Fruit fly (Drosophila melanogaster) whole organism, embryonic: ENCODE measurements around the gene Obp99d.
A peak's percentile ranks its signal among the peaks of the same experiment; 100 is the strongest.

ENCODE experiments used
- Atf6 ChIP-seq: fragments of 200-800 bp; sonication (Bioruptor generic); IDR thresholded peaks from 2 replicates; pipeline ENCODE4 v1.3.6; 2022; ENCODE audit warnings: missing biosample characterization, missing genetic modification characterization
- Awh ChIP-seq: fragments of 200-800 bp; sonication (Bioruptor generic); IDR thresholded peaks from 2 replicates; pipeline ENCODE4, ENCODE4 v1.3.6; 2022; ENCODE audit warnings: missing biosample characterization, missing genetic modification characterization
- Bteb2 ChIP-seq: fragments of 200-800 bp; sonication (Bioruptor generic); optimal IDR thresholded peaks from 2 replicates; lab custom pipeline; 2016; ENCODE audit warnings: missing biosample characterization, missing genetic modification characterization
- CG10431 ChIP-seq: fragments of 200-800 bp; sonication (Bioruptor generic); optimal IDR thresholded peaks from 3 replicates; lab custom pipeline; 2018; ENCODE audit warnings: missing biosample characterization, mild to moderate bottlenecking, missing genetic modification characterization
- CG10654 ChIP-seq: fragments of 200-800 bp; sonication (Bioruptor generic); optimal IDR thresholded peaks from 2 replicates; lab custom pipeline; 2016; ENCODE audit warnings: missing biosample characterization, missing genetic modification characterization
- CG10979 ChIP-seq: fragments of 200-800 bp; sonication (Bioruptor generic); optimal IDR thresholded peaks from 2 replicates; lab custom pipeline; 2018; ENCODE audit warnings: missing biosample characterization, mild to moderate bottlenecking, missing genetic modification characterization, moderate library complexity
- CG11696 ChIP-seq: fragments of 200-800 bp; sonication (Bioruptor generic); IDR thresholded peaks from 2 replicates; pipeline ENCODE4 v1.3.6; 2022; ENCODE audit warnings: missing biosample characterization, missing genetic modification characterization
- CG12071 ChIP-seq: fragments of 200-800 bp; sonication (Bioruptor generic); optimal IDR thresholded peaks from 3 replicates; lab custom pipeline; 2018; ENCODE audit warnings: missing biosample characterization, mild to moderate bottlenecking, missing genetic modification characterization
- CG12744 ChIP-seq: fragments of 200-800 bp; sonication (Bioruptor generic); optimal IDR thresholded peaks from 2 replicates; lab custom pipeline; 2016; ENCODE audit warnings: missing biosample characterization, missing genetic modification characterization
- CG13894 ChIP-seq: fragments of 200-800 bp; sonication (Bioruptor generic); optimal IDR thresholded peaks from 3 replicates; lab custom pipeline; 2018; ENCODE audit warnings: missing biosample characterization, mild to moderate bottlenecking, missing genetic modification characterization, moderate library complexity
- CG14710 ChIP-seq: fragments of 200-800 bp; sonication (Bioruptor generic); optimal IDR thresholded peaks from 3 replicates; lab custom pipeline; 2019; ENCODE audit warnings: missing biosample characterization, mild to moderate bottlenecking, missing genetic modification characterization, moderate library complexity
- CG1647 ChIP-seq: fragments of 200-800 bp; sonication (Bioruptor generic); optimal IDR thresholded peaks from 3 replicates; lab custom pipeline; 2016; ENCODE audit warnings: missing biosample characterization, missing genetic modification characterization
- CG17385 ChIP-seq: fragments of 200-800 bp; sonication (Bioruptor generic); optimal IDR thresholded peaks from 3 replicates; lab custom pipeline; 2018; ENCODE audit warnings: missing biosample characterization, mild to moderate bottlenecking, missing genetic modification characterization
- CG1792 ChIP-seq: fragments of 200-800 bp; sonication (Bioruptor generic); optimal IDR thresholded peaks from 2 replicates; lab custom pipeline; 2016; ENCODE audit warnings: missing biosample characterization, missing genetic modification characterization
- CG18476 ChIP-seq: fragments of 200-800 bp; sonication (Bioruptor generic); optimal IDR thresholded peaks from 2 replicates; lab custom pipeline; 2016; ENCODE audit warnings: missing biosample characterization, mild to moderate bottlenecking, missing genetic modification characterization
- CG2129 ChIP-seq: fragments of 200-800 bp; sonication (Bioruptor generic); IDR thresholded peaks from 2 replicates; pipeline ENCODE4 v1.3.6; 2022; ENCODE audit warnings: missing biosample characterization, missing genetic modification characterization; ENCODE audit not compliant: partially characterized antibody
- CG31224 ChIP-seq: fragments of 200-800 bp; sonication (Bioruptor generic); IDR thresholded peaks from 2 replicates; pipeline ENCODE4 v1.3.6; 2022; ENCODE audit warnings: missing biosample characterization, missing genetic modification characterization
- CG32532 ChIP-seq: fragments of 200-800 bp; sonication (Bioruptor generic); IDR thresholded peaks from 2 replicates; pipeline ENCODE4 v1.3.6; 2022; ENCODE audit warnings: missing biosample characterization, missing genetic modification characterization
- CG32772 ChIP-seq: fragments of 200-800 bp; sonication (Bioruptor generic); IDR thresholded peaks from 2 replicates; pipeline ENCODE4 v1.3.6; 2022; ENCODE audit warnings: missing biosample characterization, missing genetic modification characterization
- CG3281 ChIP-seq: fragments of 200-800 bp; sonication (Bioruptor generic); optimal IDR thresholded peaks from 3 replicates; lab custom pipeline; 2017; ENCODE audit warnings: missing biosample characterization, mild to moderate bottlenecking, missing genetic modification characterization
- CG33557 ChIP-seq: fragments of 200-800 bp; sonication (Bioruptor generic); optimal IDR thresholded peaks from 2 replicates; lab custom pipeline; 2019; ENCODE audit warnings: missing biosample characterization, mild to moderate bottlenecking, missing genetic modification characterization, moderate library complexity
- CG4328 ChIP-seq: fragments of 200-800 bp; sonication (Bioruptor generic); optimal IDR thresholded peaks from 3 replicates; lab custom pipeline; 2017; ENCODE audit warnings: missing biosample characterization, missing genetic modification reagents, missing genetic modification characterization
- CG5245 ChIP-seq: fragments of 200-800 bp; sonication (Bioruptor generic); optimal IDR thresholded peaks from 3 replicates; lab custom pipeline; 2016; ENCODE audit warnings: missing biosample characterization, missing genetic modification characterization
- CG6689 ChIP-seq: fragments of 200-800 bp; sonication (Bioruptor generic); IDR thresholded peaks from 2 replicates; pipeline ENCODE4 v1.3.6; 2022; ENCODE audit warnings: missing biosample characterization, missing genetic modification characterization
- CG9727 ChIP-seq: fragments of 200-800 bp; sonication (Bioruptor generic); optimal IDR thresholded peaks from 3 replicates; lab custom pipeline; 2017; ENCODE audit warnings: missing biosample characterization, mild to moderate bottlenecking, missing genetic modification characterization
- CrebB ChIP-seq: fragments of 200-800 bp; sonication (Bioruptor generic); optimal IDR thresholded peaks from 3 replicates; lab custom pipeline; 2018; ENCODE audit warnings: missing biosample characterization, mild to moderate bottlenecking, missing genetic modification characterization
- D ChIP-seq, 2 experiments: fragments of 200-800 bp in 1 of 2; fragments of >200 bp in 1 of 2; sonication (Bioruptor generic) in 1 of 2; optimal IDR thresholded peaks; 2 replicates in 1 of 2; 3 replicates in 1 of 2; lab custom pipeline; 2017; ENCODE audit warnings: mild to moderate bottlenecking in 1 of 2, missing biosample characterization in 1 of 2, missing genetic modification characterization in 1 of 2, missing genetic modification reagents in 1 of 2
- Dref ChIP-seq: fragments of 200-800 bp; sonication (Bioruptor generic); IDR thresholded peaks from 2 replicates; pipeline ENCODE4 v1.3.6; 2022; ENCODE audit warnings: missing biosample characterization, missing genetic modification characterization
- Med ChIP-seq: fragments of 200-800 bp; sonication (Bioruptor generic); peaks from one replicate; lab custom pipeline; 2016; ENCODE audit warnings: missing biosample characterization, missing genetic modification characterization, mild to moderate bottlenecking, inconsistent platforms, moderate library complexity
- Nf-YA ChIP-seq: fragments of 200-800 bp; sonication (Bioruptor generic); IDR thresholded peaks from 2 replicates; pipeline ENCODE4 v1.3.6; 2022; ENCODE audit warnings: missing biosample characterization, missing genetic modification characterization
- Poxn ChIP-seq: fragments of 200-800 bp; sonication (Bioruptor generic); IDR thresholded peaks from 2 replicates; pipeline ENCODE4 v1.3.6; 2022; ENCODE audit warnings: missing biosample characterization, missing genetic modification characterization
- ara ChIP-seq: fragments of 200-800 bp; sonication (Bioruptor generic); IDR thresholded peaks from 2 replicates; pipeline ENCODE4 v1.3.6; 2022; ENCODE audit warnings: missing biosample characterization, missing genetic modification characterization
- br ChIP-seq: fragments of >200 bp; optimal IDR thresholded peaks from 2 replicates; lab custom pipeline; 2017
- crol ChIP-seq: fragments of 200-800 bp; sonication (Bioruptor generic); IDR thresholded peaks from 2 replicates; pipeline ENCODE4 v1.3.6; 2022; ENCODE audit warnings: missing biosample characterization, missing genetic modification characterization
- cwo ChIP-seq: fragments of 200-800 bp; sonication (Bioruptor generic); optimal IDR thresholded peaks from 3 replicates; lab custom pipeline; 2017; ENCODE audit warnings: missing biosample characterization, missing genetic modification characterization, mild to moderate bottlenecking, moderate library complexity, missing genetic modification reagents
- dimm ChIP-seq: fragments of 200-800 bp; sonication (Bioruptor generic); IDR thresholded peaks from 2 replicates; pipeline ENCODE4 v1.3.6; 2022; ENCODE audit warnings: missing biosample characterization, missing genetic modification characterization
- emc ChIP-seq: fragments of 200-800 bp; sonication (Bioruptor generic); optimal IDR thresholded peaks from 2 replicates; lab custom pipeline; 2016; ENCODE audit warnings: missing biosample characterization, missing genetic modification characterization
- lov ChIP-seq, 2 experiments: fragments of 200-800 bp in 1 of 2; fragments of >200 bp in 1 of 2; sonication (Bioruptor generic) in 1 of 2; IDR thresholded peaks in 1 of 2; optimal IDR thresholded peaks in 1 of 2; 2 replicates in 1 of 2; 3 replicates in 1 of 2; pipeline versions ENCODE4 v1.3.6 to Lab custom; 2017 to 2022; ENCODE audit warnings: missing biosample characterization in 1 of 2, missing genetic modification characterization in 1 of 2
- maf-S ChIP-seq: fragments of 200-800 bp; sonication (Bioruptor generic); optimal IDR thresholded peaks from 2 replicates; lab custom pipeline; 2016; ENCODE audit warnings: missing biosample characterization, missing genetic modification characterization
- nau ChIP-seq: fragments of 200-800 bp; sonication (Bioruptor generic); optimal IDR thresholded peaks from 3 replicates; lab custom pipeline; 2017; ENCODE audit warnings: missing biosample characterization, mild to moderate bottlenecking, missing genetic modification characterization, missing genetic modification reagents
- org-1 ChIP-seq: fragments of 200-800 bp; sonication (Bioruptor generic); optimal IDR thresholded peaks from 2 replicates; lab custom pipeline; 2017; ENCODE audit warnings: missing biosample characterization, missing genetic modification characterization
- peb ChIP-seq: fragments of 200-800 bp; sonication (Bioruptor generic); IDR thresholded peaks from 2 replicates; pipeline ENCODE4 v1.3.6; 2022; ENCODE audit warnings: missing biosample characterization, missing genetic modification characterization
- pita ChIP-seq: fragments of 200-800 bp; sonication (Bioruptor generic); optimal IDR thresholded peaks from 2 replicates; lab custom pipeline; 2017; ENCODE audit warnings: missing biosample characterization, mild to moderate bottlenecking, missing genetic modification characterization
- sob ChIP-seq: fragments of 200-800 bp; sonication (Bioruptor generic); IDR thresholded peaks from 2 replicates; pipeline ENCODE4 v1.3.6; 2022; ENCODE audit warnings: missing biosample characterization, missing genetic modification characterization
- sqz ChIP-seq: fragments of 200-800 bp; sonication (Bioruptor generic); optimal IDR thresholded peaks from 3 replicates; lab custom pipeline; 2018; ENCODE audit warnings: missing biosample characterization, mild to moderate bottlenecking, missing genetic modification characterization
- tup ChIP-seq: fragments of 200-800 bp; sonication (Bioruptor generic); optimal IDR thresholded peaks from 2 replicates; lab custom pipeline; 2016; ENCODE audit warnings: missing biosample characterization, mild to moderate bottlenecking, missing genetic modification characterization, moderate library complexity
- twi ChIP-seq: fragments of 200-800 bp; optimal IDR thresholded peaks from 2 replicates; lab custom pipeline; 2019; ENCODE audit warnings: missing biosample characterization, mild to moderate bottlenecking, missing genetic modification characterization, moderate library complexity
- unpg ChIP-seq: fragments of 200-800 bp; sonication (Bioruptor generic); optimal IDR thresholded peaks from 3 replicates; lab custom pipeline; 2018; ENCODE audit warnings: missing biosample characterization, mild to moderate bottlenecking, missing genetic modification characterization, moderate library complexity
- usp ChIP-seq: fragments of >200 bp; optimal IDR thresholded peaks from 2 replicates; lab custom pipeline; 2017; ENCODE audit warnings: missing biosample characterization, missing genetic modification characterization
- vvl ChIP-seq: fragments of 200-800 bp; sonication (Bioruptor generic); IDR thresholded peaks from 2 replicates; pipeline ENCODE4 v1.3.6; 2022; ENCODE audit warnings: missing biosample characterization, missing genetic modification characterization
- zen ChIP-seq: fragments of 200-800 bp; sonication (Bioruptor generic); optimal IDR thresholded peaks from 3 replicates; lab custom pipeline; 2018; ENCODE audit warnings: missing biosample characterization, mild to moderate bottlenecking, missing genetic modification characterization, moderate library complexity

Gene Obp99d

DNA sequence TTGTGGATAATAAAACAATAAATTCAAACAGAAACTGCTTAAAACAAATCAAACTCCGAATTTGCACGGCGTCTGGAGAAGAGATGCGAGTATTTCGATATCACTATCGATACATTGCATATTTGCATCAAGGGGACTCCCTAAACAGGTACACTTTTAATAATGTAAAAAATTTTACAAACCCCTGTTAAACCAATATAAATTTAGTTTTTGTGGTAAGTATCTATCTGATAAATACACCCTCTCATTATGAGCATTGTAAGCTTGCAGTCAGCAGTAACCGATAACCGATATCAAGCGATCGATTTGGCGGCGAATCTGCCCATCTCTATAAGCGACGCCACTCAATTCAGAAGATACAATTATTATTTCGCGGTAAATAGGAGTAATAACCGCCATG is 39.0 kb upstream of the Obp99d start, which contains the start of the genes Bub3 and Cap-D2 (continued):
- TF ChIP-seq CG1647 (GFP tag; lab: Kevin White, UChicago) (peak; percentile 62), cwo (GFP tag; lab: Kevin White, UChicago) (peak; percentile 29), D (optimal IDR thresholded peaks at IDR 0.05; lab: Kevin White, UChicago) (no peak), D (GFP tag; optimal IDR thresholded peaks at IDR 0.05; lab: Kevin White, UChicago) (peak; percentile 51), br (lab: Kevin White, UChicago) (no peak), CG3281 (GFP tag; lab: Kevin White, UChicago) (no peak), pita (GFP tag; lab: Kevin White, UChicago) (no peak), CG12744 (peak; percentile 53), nau (GFP tag; lab: Kevin White, UChicago) (no peak), vvl (GFP tag; lab: Robert Waterston, UW) (peak; percentile 52; the same call in 1 of the 2 replicates), Dref (GFP tag; lab: Robert Waterston, UW) (peak; percentile 76), ara (GFP tag; lab: Robert Waterston, UW) (no peak), Med (GFP tag; lab: Kevin White, UChicago) (peak; percentile 95), CG33557 (GFP tag; lab: Kevin White, UChicago) (peak; percentile 46), peb (GFP tag; lab: Robert Waterston, UW) (no peak; the same call in 1 of the 2 replicates), CG4328 (GFP tag; lab: Kevin White, UChicago) (no peak), CG9727 (GFP tag; lab: Kevin White, UChicago) (peak; percentile 69), CG17385 (peak; percentile 51), sob (peak; percentile 85), emc (GFP tag; lab: Kevin White, UChicago) (no peak), CG32532 (peak; percentile 67), unpg (GFP tag; lab: Kevin White, UChicago) (peak; percentile 74), CG12071 (GFP tag; lab: Kevin White, UChicago) (no peak), CG6689 (GFP tag; lab: Robert Waterston, UW) (peak; percentile 61), CG14710 (tag; lab: Kevin White, UChicago) (peak; percentile 80), Nf-YA (GFP tag; lab: Robert Waterston, UW) (no peak), CG31224 (GFP tag; lab: Robert Waterston, UW) (peak; percentile 33; the same call in 1 of the 2 replicates), CG10654 (peak; percentile 73), CrebB (tag; lab: Kevin White, UChicago) (peak; percentile 48), sqz (GFP tag; lab: Kevin White, UChicago) (no peak), crol (no peak), CG13894 (tag; lab: Kevin White, UChicago) (no peak), Awh (GFP tag; lab: Robert Waterston, UW) (no peak), CG10431 (GFP tag; lab: Kevin White, UChicago) (no peak), maf-S (GFP tag; lab: Kevin White, UChicago) (peak; percentile 60), CG2129 (GFP tag; lab: Robert Waterston, UW) (peak; percentile 78), Bteb2 (GFP tag; lab: Kevin White, UChicago) (peak; percentile 62), Atf6 (GFP tag; lab: Robert Waterston, UW) (peak; percentile 76), CG32772 (GFP tag; lab: Robert Waterston, UW) (peak; percentile 57; the same call in 1 of the 2 replicates), twi (tag; lab: Kevin White, UChicago) (peak; percentile 51), dimm (no peak), org-1 (GFP tag; lab: Kevin White, UChicago) (no peak), CG5245 (GFP tag; lab: Kevin White, UChicago) (peak; percentile 46), CG1792 (GFP tag; lab: Kevin White, UChicago) (peak; percentile 26), zen (peak; percentile 78), lov (optimal IDR thresholded peaks at IDR 0.05; lab: Kevin White, UChicago) (no peak), lov (GFP tag; IDR thresholded peaks at IDR 0.05; lab: Robert Waterston, UW) (0 out of 3 replicates have a peak, but pooled peaks have one; percentile 43), Poxn (GFP tag; lab: Robert Waterston, UW) (no peak), CG18476 (GFP tag; lab: Kevin White, UChicago) (peak; percentile 70), CG10979 (tag; lab: Kevin White, UChicago) (peak; percentile 67), usp (no peak), tup (GFP tag; lab: Kevin White, UChicago) (peak; percentile 25), CG11696 (no peak)
